Fruit fly (Drosophila melanogaster): ENCODE results near the gene Elys.

The Elys gene

dm6 chrX:19668405-19668804 is 16.3 kb downstream of the Elys start (continued):
- TF ChIP-seq shn (GFP tag; optimal IDR thresholded peaks at IDR 0.05) (peak; percentile 98), chinmo (GFP tag; IDR thresholded peaks at IDR 0.05; ENCODE audit: partially characterized antibody) (no peak), corto (GFP tag; optimal IDR thresholded peaks at IDR 0.05) (peak; percentile 98), fd3F (GFP tag; optimal IDR thresholded peaks at IDR 0.05) (peak; percentile 94), fu2 (GFP tag; optimal IDR thresholded peaks at IDR 0.05) (peak; percentile 96), twi (tag; optimal IDR thresholded peaks at IDR 0.05) (peak; percentile 92), CG7556 (GFP tag; optimal IDR thresholded peaks at IDR 0.05) (peak; percentile 95), phol (tag; optimal IDR thresholded peaks at IDR 0.05) (peak; percentile 91), CG30431 (GFP tag; optimal IDR thresholded peaks at IDR 0.05) (peak; percentile 97), CG12071 (GFP tag; optimal IDR thresholded peaks at IDR 0.05) (peak; percentile 91), CG17328 (GFP tag; IDR thresholded peaks at IDR 0.05) (peak; percentile 98), sens-2 (GFP tag; IDR thresholded peaks at IDR 0.05) (peak; percentile 92), caup (GFP tag; optimal IDR thresholded peaks at IDR 0.05; ENCODE audit: severe bottlenecking) (peak; percentile 90), Sry-δ (GFP tag; optimal IDR thresholded peaks at IDR 0.05) (peak; percentile 68), schlank (tag; optimal IDR thresholded peaks at IDR 0.05) (peak; percentile 97), CG2875 (GFP tag; optimal IDR thresholded peaks at IDR 0.05) (peak; percentile 96), CG4360 (GFP tag; IDR thresholded peaks at IDR 0.05) (peak; percentile 46; the same call in 1 of the 2 replicates), Rfx (GFP tag; IDR thresholded peaks at IDR 0.05) (peak; percentile 95), rib (GFP tag; IDR thresholded peaks at IDR 0.05) (peak; percentile 87), Hr39 (optimal IDR thresholded peaks at IDR 0.05) (no peak), abd-A (tag; optimal IDR thresholded peaks at IDR 0.05) (no peak), Nf-YB (GFP tag; optimal IDR thresholded peaks at IDR 0.05) (peak; percentile 84), CG6272 (GFP tag; IDR thresholded peaks at IDR 0.05) (peak; percentile 88), CHES-1-like (GFP tag; optimal IDR thresholded peaks at IDR 0.05) (peak; percentile 98), NFAT (GFP tag; IDR thresholded peaks at IDR 0.05) (peak; percentile 93), CG13123 (GFP tag; optimal IDR thresholded peaks at IDR 0.05) (peak; percentile 95), bcd (GFP tag; optimal IDR thresholded peaks at IDR 0.05) (peak; percentile 91), D19B (GFP tag; optimal IDR thresholded peaks at IDR 0.05) (peak; percentile 67), Scr (GFP tag; IDR thresholded peaks at IDR 0.05; ENCODE audit: partially characterized antibody) (no peak), Mad (GFP tag; optimal IDR thresholded peaks at IDR 0.05) (peak; percentile 96), NC2β (GFP tag; optimal IDR thresholded peaks at IDR 0.05) (peak; percentile 97), gro (GFP tag; optimal IDR thresholded peaks at IDR 0.05) (peak; percentile 97), CG7987 (GFP tag; optimal IDR thresholded peaks at IDR 0.05) (peak; percentile 86), CG17359 (tag; optimal IDR thresholded peaks at IDR 0.05) (peak; percentile 93), pita (GFP tag; optimal IDR thresholded peaks at IDR 0.05) (no peak), D (optimal IDR thresholded peaks at IDR 0.05) (no peak), D (GFP tag; optimal IDR thresholded peaks at IDR 0.05) (peak; percentile 90), YL-1 (GFP tag; optimal IDR thresholded peaks at IDR 0.05) (peak; percentile 90)

dm6 chrX:19675662-19676061 is 23.6 kb downstream of the Elys start, which contains the start of gene et:
et (minus strand) TSS chrX:19675891.
- TF ChIP-seq Med (GFP tag) (peak; percentile 26), CG11696 (GFP tag; IDR thresholded peaks at IDR 0.05) (no peak), z (GFP tag; IDR thresholded peaks at IDR 0.05) (peak; percentile 58; the same call in 1 of the 3 replicates), Hmx (GFP tag; optimal IDR thresholded peaks at IDR 0.05) (no peak), CG34376 (GFP tag; optimal IDR thresholded peaks at IDR 0.05) (peak; percentile 1)

Measured in whole organism, embryonic.